Fruit fly (Drosophila melanogaster): ENCODE data around the gene sinu.

sinu gene

DNA sequence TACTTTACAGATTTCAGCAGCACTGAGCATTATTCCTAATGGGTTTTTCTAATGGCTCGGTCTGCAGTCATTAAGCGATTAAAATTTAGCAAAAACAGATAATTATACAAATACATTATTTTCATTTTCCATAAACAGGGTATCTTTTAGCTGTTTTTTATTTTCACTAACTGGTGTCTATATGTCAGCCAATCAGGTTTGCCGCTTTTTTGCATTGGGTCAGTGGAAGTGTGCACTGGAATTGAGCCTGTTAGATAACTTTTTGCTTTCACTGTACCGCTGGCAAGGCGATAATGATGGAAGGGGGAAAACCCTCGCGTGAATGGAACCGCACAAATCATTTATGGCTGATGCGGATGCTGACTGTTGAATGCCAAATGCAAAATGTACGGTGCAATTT lies 14.1 kb upstream of the sinu start:
- no peak for TF ChIP-seq Rel (GFP tag; optimal IDR thresholded peaks at IDR 0.05)
- peak; percentile 82 for TF ChIP-seq Rel (tag; optimal IDR thresholded peaks at IDR 0.05)
- TF ChIP-seq tai (GFP tag; optimal IDR thresholded peaks at IDR 0.05), result no peak

dm6 chr3L:5571051-5571450 lies 9.7 kb upstream of the sinu start:
- TF ChIP-seq psq (GFP tag; optimal IDR thresholded peaks at IDR 0.05) (peak; percentile 43), OdsH (GFP tag; optimal IDR thresholded peaks at IDR 0.05) (no peak), jim (GFP tag; optimal IDR thresholded peaks at IDR 0.05) (peak; percentile 20), Sp1 (GFP tag; optimal IDR thresholded peaks at IDR 0.05) (peak; percentile 37), sage (GFP tag; optimal IDR thresholded peaks at IDR 0.05) (no peak), foxo (GFP tag; optimal IDR thresholded peaks at IDR 0.05) (no peak), brk (GFP tag; optimal IDR thresholded peaks at IDR 0.05) (peak; percentile 20), ey (GFP tag; optimal IDR thresholded peaks at IDR 0.05) (no peak), dmrt93B (GFP tag; optimal IDR thresholded peaks at IDR 0.05) (no peak)

DNA sequence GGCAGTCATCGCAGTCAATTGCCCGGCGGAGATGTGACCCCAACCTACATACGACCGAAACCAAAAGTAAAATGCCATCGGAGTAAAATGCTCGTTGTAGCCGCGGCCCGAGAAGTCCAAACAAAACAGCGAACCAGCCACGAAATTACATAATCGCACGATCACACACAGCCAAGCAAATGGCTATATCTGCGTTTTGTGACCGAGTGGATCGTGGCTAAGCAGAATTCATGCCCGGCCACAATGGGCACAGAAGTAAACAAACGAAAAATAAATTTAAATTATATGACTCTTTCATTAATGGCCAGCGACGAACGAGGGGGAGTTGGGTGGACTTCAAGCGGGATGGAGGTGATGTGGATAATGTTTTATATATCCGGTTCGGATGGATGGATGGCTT lies 8.3 kb upstream of the sinu start:
- TF ChIP-seq Hnf4 (GFP tag; optimal IDR thresholded peaks at IDR 0.05) (no peak), fru (GFP tag; optimal IDR thresholded peaks at IDR 0.05) (no peak), CrebA (GFP tag; optimal IDR thresholded peaks at IDR 0.05; ENCODE audit: borderline replicate concordance) (no peak), dl (GFP tag; optimal IDR thresholded peaks at IDR 0.05; ENCODE audit: insufficient read depth in 1 of 2, partially characterized antibody in 2 of 2) (no peak), Rel (GFP tag; optimal IDR thresholded peaks at IDR 0.05) (no peak), Rel (tag; optimal IDR thresholded peaks at IDR 0.05) (no peak), dsf (GFP tag; optimal IDR thresholded peaks at IDR 0.05; ENCODE audit: borderline replicate concordance) (no peak), lola (GFP tag; optimal IDR thresholded peaks at IDR 0.05) (no peak), OdsH (GFP tag; optimal IDR thresholded peaks at IDR 0.05) (no peak), pan (optimal IDR thresholded peaks at IDR 0.05) (no peak), GATAd (GFP tag; optimal IDR thresholded peaks at IDR 0.05) (no peak), dmrt93B (GFP tag; optimal IDR thresholded peaks at IDR 0.05) (no peak), Vsx2 (GFP tag; optimal IDR thresholded peaks at IDR 0.05; ENCODE audit: partially characterized antibody) (no peak), foxo (GFP tag; optimal IDR thresholded peaks at IDR 0.05) (no peak)

dm6 chr3L:5568361-5568760 lies 7.0 kb upstream of the sinu start:
- TF ChIP-seq fru (GFP tag; optimal IDR thresholded peaks at IDR 0.05), result no peak
- TF ChIP-seq dmrt93B (GFP tag; optimal IDR thresholded peaks at IDR 0.05), result no peak
- no peak for TF ChIP-seq CG9705 (GFP tag; optimal IDR thresholded peaks at IDR 0.05)
- no peak for TF ChIP-seq pan (optimal IDR thresholded peaks at IDR 0.05)
- no peak for TF ChIP-seq GATAd (GFP tag; optimal IDR thresholded peaks at IDR 0.05)
- no peak for TF ChIP-seq tai (GFP tag; optimal IDR thresholded peaks at IDR 0.05)
- TF ChIP-seq Myc (optimal IDR thresholded peaks at IDR 0.05), result no peak
- no peak for TF ChIP-seq N (GFP tag; optimal IDR thresholded peaks at IDR 0.05)
- TF ChIP-seq OdsH (GFP tag; optimal IDR thresholded peaks at IDR 0.05), result no peak
- TF ChIP-seq Sp1 (GFP tag; optimal IDR thresholded peaks at IDR 0.05), result no peak
- no peak for TF ChIP-seq foxo (GFP tag; optimal IDR thresholded peaks at IDR 0.05)
- no peak for TF ChIP-seq br (GFP tag; optimal IDR thresholded peaks at IDR 0.05)
- no peak for TF ChIP-seq brk (GFP tag; optimal IDR thresholded peaks at IDR 0.05)
- TF ChIP-seq Dfd (GFP tag; optimal IDR thresholded peaks at IDR 0.05), result no peak
- no peak for TF ChIP-seq CG32264 (GFP tag; optimal IDR thresholded peaks at IDR 0.05)
- no peak for TF ChIP-seq Hr78 (GFP tag; optimal IDR thresholded peaks at IDR 0.05)

dm6 chr3L:5565051-5565688 lies 3.8 kb upstream of the sinu start, which contains the start of gene bc10:
Gene bc10, plus strand, starts transcription at chr3L:5565231.
- TF ChIP-seq Rel (GFP tag; optimal IDR thresholded peaks at IDR 0.05), result no peak
- TF ChIP-seq Rel (tag; optimal IDR thresholded peaks at IDR 0.05), result peak; percentile 10
- no peak for TF ChIP-seq HLH106 (tag; optimal IDR thresholded peaks at IDR 0.05)
- TF ChIP-seq woc (GFP tag; optimal IDR thresholded peaks at IDR 0.05), result no peak
- TF ChIP-seq Hr83 (GFP tag; optimal IDR thresholded peaks at IDR 0.05; ENCODE audit: poor library complexity, severe bottlenecking), result peak; percentile 32
- peak; percentile 98 for TF ChIP-seq rgr (GFP tag; optimal IDR thresholded peaks at IDR 0.05)

All from whole organism, wandering third instar larva.